Worm (Caenorhabditis elegans): ENCODE data around the gene str-48.
A peak's percentile ranks its signal among the peaks of the same experiment; 100 is the strongest.

The str-48 gene

ce11 chrIV:7095396-7095964 lies 26.3 kb upstream of the str-48 start:
- TF ChIP-seq lsy-2 (tag; optimal IDR thresholded peaks at IDR 0.05) (peak in 1 of 2 experiments; percentile 15), nhr-129 (tag; optimal IDR thresholded peaks at IDR 0.05) (peak; percentile 25), blmp-1 (tag; optimal IDR thresholded peaks at IDR 0.05; ENCODE audit: insufficient read depth) (peak; percentile 27), nhr-21 (tag; optimal IDR thresholded peaks at IDR 0.05) (peak; percentile 25), F13H6.1 (tag; optimal IDR thresholded peaks at IDR 0.05) (peak; percentile 49), ZK546.5 (tag; optimal IDR thresholded peaks at IDR 0.05) (no peak), sma-9 (GFP tag; optimal IDR thresholded peaks at IDR 0.05) (peak; percentile 28), sma-9 (tag; optimal IDR thresholded peaks at IDR 0.05) (no peak), gmeb-1 (tag; optimal IDR thresholded peaks at IDR 0.05) (no peak), C34F6.9 (tag; optimal IDR thresholded peaks at IDR 0.05) (peak; percentile 31)

- TF ChIP-seq lsy-2 (tag; optimal IDR thresholded peaks at IDR 0.05) (no peak), sma-9 (GFP tag; optimal IDR thresholded peaks at IDR 0.05) (peak; percentile 72), sma-9 (tag; optimal IDR thresholded peaks at IDR 0.05) (no peak), blmp-1 (tag; optimal IDR thresholded peaks at IDR 0.05; ENCODE audit: insufficient read depth) (no peak), C34F6.9 (tag; optimal IDR thresholded peaks at IDR 0.05) (no peak), skn-1 (tag; optimal IDR thresholded peaks at IDR 0.05) (no peak), ceh-16 (tag; optimal IDR thresholded peaks at IDR 0.05) (no peak), sma-3 (GFP tag; optimal IDR thresholded peaks at IDR 0.05) (no peak)
These were observed 25.7 kb upstream of the str-48 start for ce11 chrIV:7096097-7096496.

ce11 chrIV:7097450-7097849 lies 24.4 kb upstream of the str-48 start:
- TF ChIP-seq alr-1 (tag; optimal IDR thresholded peaks at IDR 0.05) = no peak
- no peak for TF ChIP-seq blmp-1 (tag; optimal IDR thresholded peaks at IDR 0.05; ENCODE audit: insufficient read depth)
- TF ChIP-seq fos-1 (tag; optimal IDR thresholded peaks at IDR 0.05) = no peak
- no peak for TF ChIP-seq lin-11 (tag; optimal IDR thresholded peaks at IDR 0.05)
- no peak for TF ChIP-seq lsy-2 (tag; optimal IDR thresholded peaks at IDR 0.05)
- TF ChIP-seq ztf-11 (tag; optimal IDR thresholded peaks at IDR 0.05) = no peak
- TF ChIP-seq sma-3 (GFP tag; optimal IDR thresholded peaks at IDR 0.05) = no peak
- TF ChIP-seq egl-27 (tag; optimal IDR thresholded peaks at IDR 0.05) = no peak
- TF ChIP-seq skn-1 (tag; optimal IDR thresholded peaks at IDR 0.05) = no peak
- no peak for TF ChIP-seq snpc-4 (tag; optimal IDR thresholded peaks at IDR 0.05)
- no peak for TF ChIP-seq mab-5 (tag; optimal IDR thresholded peaks at IDR 0.05)
- no peak for TF ChIP-seq dmd-4 (tag; optimal IDR thresholded peaks at IDR 0.05)
- TF ChIP-seq nhr-25 (tag; optimal IDR thresholded peaks at IDR 0.05) = no peak
- TF ChIP-seq mdl-1 (tag; optimal IDR thresholded peaks at IDR 0.05) = no peak
- no peak for TF ChIP-seq unc-39 (tag; optimal IDR thresholded peaks at IDR 0.05)
- TF ChIP-seq ZK546.5 (tag; optimal IDR thresholded peaks at IDR 0.05) = no peak
- TF ChIP-seq nhr-21 (tag; optimal IDR thresholded peaks at IDR 0.05) = no peak

- TF ChIP-seq C34F6.9 (tag; optimal IDR thresholded peaks at IDR 0.05) (peak; percentile 41), ZK546.5 (tag; optimal IDR thresholded peaks at IDR 0.05) (no peak), F13H6.1 (tag; optimal IDR thresholded peaks at IDR 0.05) (peak; percentile 74), nhr-129 (tag; optimal IDR thresholded peaks at IDR 0.05) (peak; percentile 67), sma-9 (GFP tag; optimal IDR thresholded peaks at IDR 0.05) (peak; percentile 48), sma-9 (tag; optimal IDR thresholded peaks at IDR 0.05) (no peak), lin-13 (GFP tag; optimal IDR thresholded peaks at IDR 0.05) (no peak)
These were observed 23.2 kb upstream of the str-48 start, which contains the start of gene ZC477.4 for ce11 chrIV:7098509-7099065. Gene ZC477.4, minus strand, starts transcription at chrIV:7098784.

- no peak for TF ChIP-seq blmp-1 (tag; optimal IDR thresholded peaks at IDR 0.05; ENCODE audit: insufficient read depth)
- TF ChIP-seq lin-13 (GFP tag; optimal IDR thresholded peaks at IDR 0.05) = no peak
- no peak for TF ChIP-seq egl-27 (tag; optimal IDR thresholded peaks at IDR 0.05)
- no peak for TF ChIP-seq nhr-77 (tag; optimal IDR thresholded peaks at IDR 0.05)
- TF ChIP-seq snpc-4 (tag; optimal IDR thresholded peaks at IDR 0.05) = no peak
- TF ChIP-seq crh-2 (tag; optimal IDR thresholded peaks at IDR 0.05) = no peak
- peak in 1 of 2 experiments; percentile 53 for TF ChIP-seq lsy-2 (tag; optimal IDR thresholded peaks at IDR 0.05)
- no peak for TF ChIP-seq unc-39 (tag; optimal IDR thresholded peaks at IDR 0.05)
- TF ChIP-seq fos-1 (tag; optimal IDR thresholded peaks at IDR 0.05) = peak; percentile 12
- TF ChIP-seq nhr-129 (tag; optimal IDR thresholded peaks at IDR 0.05) = peak; percentile 60
- TF ChIP-seq mbf-1 (tag; optimal IDR thresholded peaks at IDR 0.05) = no peak
- TF ChIP-seq ceh-16 (tag; optimal IDR thresholded peaks at IDR 0.05) = no peak
- TF ChIP-seq elt-1 (tag; optimal IDR thresholded peaks at IDR 0.05) = no peak
- no peak for TF ChIP-seq sem-4 (tag; optimal IDR thresholded peaks at IDR 0.05)
- peak; percentile 92 for TF ChIP-seq F13H6.1 (tag; optimal IDR thresholded peaks at IDR 0.05)
- peak; percentile 40 for TF ChIP-seq C34F6.9 (tag; optimal IDR thresholded peaks at IDR 0.05)
- TF ChIP-seq sma-9 (GFP tag; optimal IDR thresholded peaks at IDR 0.05) = peak; percentile 71
- TF ChIP-seq sma-9 (tag; optimal IDR thresholded peaks at IDR 0.05) = no peak
These were observed 22.4 kb upstream of the str-48 start for ce11 chrIV:7099377-7099776.

Data from whole organism, L2 larva.